Worm (Caenorhabditis elegans): ENCODE data around the gene gcy-20.

The gcy-20 gene

ce11 chrV:16202618-16203017, 51.0 kb downstream of the gcy-20 start, which contains the start of gene F11A5.18:
TSS of gene F11A5.18 (plus strand) at chrV:16202918.
- TF ChIP-seq med-1 (GFP tag; optimal IDR thresholded peaks at IDR 0.05; ENCODE audit: insufficient read depth) = no peak
- no peak for TF ChIP-seq ztf-29 (GFP tag; IDR thresholded peaks at IDR 0.05)
- no peak for TF ChIP-seq flt-1 (GFP tag; IDR thresholded peaks at IDR 0.05)
- TF ChIP-seq cog-1 (tag; optimal IDR thresholded peaks at IDR 0.05) = no peak
- no peak for TF ChIP-seq klf-2 (GFP tag; conservative IDR thresholded peaks at IDR 0.05)
- TF ChIP-seq ref-1 (GFP tag; conservative IDR thresholded peaks at IDR 0.05) = no peak
- no peak for TF ChIP-seq tab-1 (GFP tag; IDR thresholded peaks at IDR 0.05)
- TF ChIP-seq ztf-23 (GFP tag; IDR thresholded peaks at IDR 0.05) = no peak
- no peak for TF ChIP-seq T22C8.4 (GFP tag; IDR thresholded peaks at IDR 0.05)

- TF ChIP-seq klf-2 (GFP tag; conservative IDR thresholded peaks at IDR 0.05) = no peak
- TF ChIP-seq ztf-23 (GFP tag; IDR thresholded peaks at IDR 0.05) = no peak
- TF ChIP-seq med-1 (GFP tag; optimal IDR thresholded peaks at IDR 0.05; ENCODE audit: insufficient read depth) = no peak
- TF ChIP-seq tab-1 (GFP tag; IDR thresholded peaks at IDR 0.05) = no peak
- no peak for TF ChIP-seq flt-1 (GFP tag; IDR thresholded peaks at IDR 0.05)
- TF ChIP-seq cog-1 (tag; optimal IDR thresholded peaks at IDR 0.05) = no peak
- no peak for TF ChIP-seq ztf-29 (GFP tag; IDR thresholded peaks at IDR 0.05)
- no peak for TF ChIP-seq T22C8.4 (GFP tag; IDR thresholded peaks at IDR 0.05)
- no peak for TF ChIP-seq ref-1 (GFP tag; conservative IDR thresholded peaks at IDR 0.05)
Measured at ce11 chrV:16201730-16202129, 51.9 kb downstream of the gcy-20 start, which contains the start of gene F11A5.17. TSS of gene F11A5.17 (plus strand) at chrV:16202030.

Data from whole organism, midembryonic.